Worm (Caenorhabditis elegans) whole organism, L1 larva: ENCODE measurements around the gene pycr-1.
A peak's percentile ranks its signal among the peaks of the same experiment; 100 is the strongest.

Experiments used
- C04F5.9 ChIP-seq: sonication (generic microtip); optimal IDR thresholded peaks from 2 replicates; lab custom pipeline; 2016; ENCODE audit warnings: missing genetic modification characterization, missing compliant biosample characterization
- F16B12.6 ChIP-seq: fragments of 150-350 bp; optimal IDR thresholded peaks from 2 replicates; lab custom pipeline; 2014; ENCODE audit warnings: missing biosample characterization, missing genetic modification characterization
- blmp-1 ChIP-seq: fragments of 150-350 bp; optimal IDR thresholded peaks from 2 replicates; lab custom pipeline; 2014; ENCODE audit warnings: missing biosample characterization, missing genetic modification characterization
- ceh-63 ChIP-seq: fragments of 200-800 bp; sonication (Bioruptor generic); optimal IDR thresholded peaks from 2 replicates; lab custom pipeline; 2018; ENCODE audit warnings: mild to moderate bottlenecking, missing genetic modification characterization, missing compliant biosample characterization
- ceh-8 ChIP-seq: fragments of 200-800 bp; sonication (Bioruptor generic); optimal IDR thresholded peaks from 2 replicates; lab custom pipeline; 2018; ENCODE audit warnings: mild to moderate bottlenecking, missing genetic modification characterization, moderate library complexity, missing compliant biosample characterization
- ceh-82 ChIP-seq, 3 experiments: fragments of 150-350 bp in 1 of 3; sonication (generic microtip) in 2 of 3; optimal IDR thresholded peaks; 2 replicates each; lab custom pipeline; 2014 to 2017; ENCODE audit warnings: missing biosample characterization in 3 of 3, missing genetic modification characterization in 3 of 3
- ces-1 ChIP-seq: fragments of 150-350 bp; optimal IDR thresholded peaks from 2 replicates; lab custom pipeline; 2014; ENCODE audit warnings: missing biosample characterization, missing genetic modification reagents, missing genetic modification characterization
- dsc-1 ChIP-seq: sonication (generic microtip); optimal IDR thresholded peaks from 2 replicates; lab custom pipeline; 2016; ENCODE audit warnings: mild to moderate bottlenecking, missing genetic modification characterization, missing compliant biosample characterization
- efl-1 ChIP-seq, 4 experiments: fragments of 150-350 bp; optimal IDR thresholded peaks in 3 of 4; peaks in 1 of 4; 1 replicate in 1 of 4; 2 replicates in 3 of 4; lab custom pipeline; 2014; ENCODE audit warnings: missing biosample characterization in 2 of 4, missing genetic modification characterization in 2 of 4, missing genetic modification reagents in 2 of 4
- egl-13 ChIP-seq: sonication (generic microtip); optimal IDR thresholded peaks from 2 replicates; lab custom pipeline; 2016; ENCODE audit warnings: missing genotype, missing genetic modification reagents, missing genetic modification characterization, missing compliant biosample characterization
- elt-2 ChIP-seq: sonication (generic microtip); optimal IDR thresholded peaks from 2 replicates; lab custom pipeline; 2016; ENCODE audit warnings: missing genetic modification characterization, mild to moderate bottlenecking, inconsistent platforms, missing compliant biosample characterization, missing genetic modification reagents
- fkh-4 ChIP-seq: sonication (generic microtip); optimal IDR thresholded peaks from 2 replicates; lab custom pipeline; 2016; ENCODE audit warnings: missing compliant biosample characterization, missing genetic modification characterization, borderline replicate concordance
- fkh-8 ChIP-seq: sonication (generic microtip); optimal IDR thresholded peaks from 2 replicates; lab custom pipeline; 2016; ENCODE audit warnings: mild to moderate bottlenecking, missing genetic modification characterization, missing compliant biosample characterization
- lin-14 ChIP-seq: fragments of 200-800 bp; sonication (Bioruptor generic); optimal IDR thresholded peaks from 2 replicates; lab custom pipeline; 2018; ENCODE audit warnings: mild to moderate bottlenecking, missing genetic modification characterization, moderate library complexity, missing compliant biosample characterization
- lin-35 ChIP-seq, 2 experiments: fragments of 150-350 bp; optimal IDR thresholded peaks; 2 replicates each; lab custom pipeline; 2014; ENCODE audit warnings: missing biosample characterization in 2 of 2, missing genetic modification characterization in 2 of 2, missing genetic modification reagents in 2 of 2
- lsy-2 ChIP-seq, 2 experiments: fragments of 150-350 bp; optimal IDR thresholded peaks; 2 replicates each; lab custom pipeline; 2014; ENCODE audit warnings: missing biosample characterization in 2 of 2, missing genetic modification characterization in 2 of 2
- mep-1 ChIP-seq: fragments of 150-350 bp; optimal IDR thresholded peaks from 2 replicates; lab custom pipeline; 2014; ENCODE audit warnings: missing biosample characterization, missing genetic modification characterization
- nhr-20 ChIP-seq: sonication (generic microtip); optimal IDR thresholded peaks from 2 replicates; lab custom pipeline; 2016; ENCODE audit warnings: mild to moderate bottlenecking, missing genetic modification characterization, missing compliant biosample characterization
- nhr-28 ChIP-seq: fragments of 150-350 bp; optimal IDR thresholded peaks from 2 replicates; lab custom pipeline; 2014; ENCODE audit warnings: missing biosample characterization, missing genetic modification characterization
- nhr-47 ChIP-seq: sonication (generic microtip); optimal IDR thresholded peaks from 2 replicates; lab custom pipeline; 2016; ENCODE audit warnings: mild to moderate bottlenecking, missing genetic modification characterization, moderate library complexity, missing compliant biosample characterization
- nhr-71 ChIP-seq: sonication (generic microtip); optimal IDR thresholded peaks from 2 replicates; lab custom pipeline; 2016; ENCODE audit warnings: mild to moderate bottlenecking, missing genetic modification characterization, moderate library complexity, missing compliant biosample characterization
- nhr-85 ChIP-seq: sonication (generic microtip); peaks from one replicate; lab custom pipeline; 2016; ENCODE audit warnings: missing genetic modification characterization, inconsistent platforms, missing compliant biosample characterization
- pag-3 ChIP-seq: sonication (generic microtip); optimal IDR thresholded peaks from 2 replicates; lab custom pipeline; 2017; ENCODE audit warnings: missing genetic modification characterization, mild to moderate bottlenecking, missing compliant biosample characterization, antibody characterized with exemption, borderline replicate concordance; ENCODE audit not compliant: insufficient read depth
- sox-4 ChIP-seq: sonication (generic microtip); optimal IDR thresholded peaks from 2 replicates; lab custom pipeline; 2016; ENCODE audit warnings: missing genetic modification characterization, missing compliant biosample characterization
- swsn-7 ChIP-seq: sonication (generic microtip); optimal IDR thresholded peaks from 2 replicates; lab custom pipeline; 2016; ENCODE audit warnings: missing genetic modification characterization, missing compliant biosample characterization
- tbx-2 ChIP-seq: sonication (generic microtip); optimal IDR thresholded peaks from 2 replicates; lab custom pipeline; 2016; ENCODE audit warnings: missing genetic modification characterization, missing compliant biosample characterization
- unc-86 ChIP-seq: sonication (generic microtip); optimal IDR thresholded peaks from 2 replicates; lab custom pipeline; 2016; ENCODE audit warnings: missing genetic modification characterization, missing compliant biosample characterization
- vab-15 ChIP-seq: sonication (generic microtip); optimal IDR thresholded peaks from 2 replicates; lab custom pipeline; 2017; ENCODE audit warnings: missing genotype, mild to moderate bottlenecking, missing genetic modification characterization, missing compliant biosample characterization
- ztf-11 ChIP-seq, 2 experiments: sonication (generic microtip); optimal IDR thresholded peaks; 2 replicates each; lab custom pipeline; 2016 to 2017; ENCODE audit warnings: missing genetic modification characterization in 2 of 2, missing biosample characterization in 1 of 2, missing compliant biosample characterization in 1 of 2

Gene pycr-1

ce11 chrX:12185847-12186559, 39.4 kb downstream of the pycr-1 start:
- TF ChIP-seq mep-1 (tag; lab: Kevin White, UChicago) (peak; percentile 12), pag-3 (tag; lab: Kevin White, UChicago) (no peak), efl-1 (optimal IDR thresholded peaks at IDR 0.05; lab: Kevin White, UChicago) (no peak), efl-1 (GFP tag; optimal IDR thresholded peaks at IDR 0.05 in 1 of 2; lab: Kevin White, UChicago) (peak in 1 of 2 experiments; percentile 91), nhr-20 (tag; lab: Kevin White, UChicago) (peak; percentile 8), blmp-1 (peak; percentile 28), swsn-7 (tag; lab: Kevin White, UChicago) (no peak), lin-14 (GFP tag; lab: Kevin White, UChicago) (peak; percentile 15)

- TF ChIP-seq ceh-63 (GFP tag; lab: Kevin White, UChicago) (no peak), F16B12.6 (tag; lab: Kevin White, UChicago) (no peak), lsy-2 (tag; optimal IDR thresholded peaks at IDR 0.05; lab: Kevin White, UChicago) (no peak)
- TF ChIP-seq, all 84 proteins: peak for 0
Observed at ce11 chrX:12186592-12186991, 40.0 kb downstream of the pycr-1 start.

DNA sequence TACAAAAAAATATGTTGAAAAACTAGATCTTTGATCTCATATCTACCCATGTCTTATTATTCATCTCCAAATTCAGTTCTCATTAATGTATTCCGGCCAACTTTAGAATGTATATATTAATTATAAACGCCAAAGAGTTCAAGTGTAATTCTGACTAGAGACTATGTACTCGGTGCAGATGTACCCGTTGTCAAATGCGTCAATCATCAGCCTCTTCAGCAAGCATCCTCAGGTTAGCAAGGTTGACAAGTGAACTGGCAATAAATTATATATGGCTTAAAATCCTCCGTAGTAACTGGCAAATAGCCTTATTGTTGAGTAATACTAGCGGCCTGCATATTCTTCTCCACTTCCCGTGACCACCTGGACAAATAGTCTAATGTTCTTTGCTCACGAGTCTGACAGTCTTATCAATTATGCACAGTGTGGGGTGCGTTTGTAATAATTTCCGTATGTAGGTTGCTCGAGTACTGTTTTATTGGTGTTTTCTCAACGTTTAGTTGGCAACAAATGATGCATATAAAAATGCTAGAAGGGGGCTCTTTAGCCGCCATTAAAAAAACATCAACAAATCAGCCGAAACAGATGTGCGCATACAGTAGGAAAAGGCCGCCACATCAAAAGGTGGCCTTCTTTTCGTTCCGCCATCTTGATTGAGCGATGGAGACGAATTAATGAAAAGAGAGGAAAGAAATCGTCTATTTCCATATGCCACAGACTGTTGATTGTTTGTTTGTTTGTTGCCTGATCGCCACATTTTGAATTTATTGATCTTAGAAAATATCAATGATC, 41.8 kb downstream of the pycr-1 start:
- TF ChIP-seq sox-4 (peak; percentile 28), nhr-20 (tag; lab: Kevin White, UChicago) (peak; percentile 73), egl-13 (tag; lab: Kevin White, UChicago) (peak; percentile 60), vab-15 (no peak), ceh-8 (GFP tag; lab: Kevin White, UChicago) (no peak), ztf-11 (tag; optimal IDR thresholded peaks at IDR 0.05; lab: Kevin White, UChicago) (no peak), fkh-4 (tag; lab: Kevin White, UChicago) (peak; percentile 48), dsc-1 (tag; lab: Kevin White, UChicago) (peak; percentile 95), lin-14 (GFP tag; lab: Kevin White, UChicago) (peak; percentile 47), blmp-1 (peak; percentile 16), elt-2 (tag; lab: Kevin White, UChicago) (peak; percentile 43), mep-1 (tag; lab: Kevin White, UChicago) (peak; percentile 14), nhr-85 (tag; lab: Kevin White, UChicago) (peak; percentile 87), nhr-28 (tag; lab: Kevin White, UChicago) (no peak), lin-35 (GFP tag; optimal IDR thresholded peaks at IDR 0.05; lab: Kevin White, UChicago) (peak in 1 of 2 experiments; percentile 2)

- TF ChIP-seq ceh-82 (tag; optimal IDR thresholded peaks at IDR 0.05; lab: Kevin White, UChicago), result no peak
- TF ChIP-seq blmp-1, result peak; percentile 11
Observed at ce11 chrX:12197367-12197766, 50.7 kb downstream of the pycr-1 start.

ce11 chrX:12198298-12198697, 51.7 kb downstream of the pycr-1 start:
- TF ChIP-seq egl-13 (tag; lab: Kevin White, UChicago) (peak; percentile 40), nhr-47 (peak; percentile 9), fkh-8 (peak; percentile 30), lin-14 (GFP tag; lab: Kevin White, UChicago) (peak; percentile 72), ces-1 (GFP tag; lab: Kevin White, UChicago) (no peak), tbx-2 (tag; lab: Kevin White, UChicago) (peak; percentile 3), nhr-71 (peak; percentile 36), sox-4 (no peak), dsc-1 (tag; lab: Kevin White, UChicago) (peak; percentile 85), C04F5.9 (no peak), fkh-4 (tag; lab: Kevin White, UChicago) (peak; percentile 29), unc-86 (tag; lab: Kevin White, UChicago) (peak; percentile 92)
